Worm (Caenorhabditis elegans): ENCODE measurements around the gene T22D1.5.

Gene T22D1.5

ce11 chrIV:6904606-6905005 lies 856 bp downstream of the T22D1.5 start:
- TF ChIP-seq T22C8.4 (GFP tag; IDR thresholded peaks at IDR 0.05) (no peak), ref-1 (GFP tag; conservative IDR thresholded peaks at IDR 0.05) (no peak), tab-1 (GFP tag; IDR thresholded peaks at IDR 0.05) (no peak), ztf-23 (GFP tag; IDR thresholded peaks at IDR 0.05) (no peak), klf-2 (GFP tag; conservative IDR thresholded peaks at IDR 0.05) (no peak)

- no peak for TF ChIP-seq ztf-23 (GFP tag; IDR thresholded peaks at IDR 0.05)
- no peak for TF ChIP-seq med-1 (GFP tag; optimal IDR thresholded peaks at IDR 0.05; ENCODE audit: insufficient read depth)
- no peak for TF ChIP-seq T22C8.4 (GFP tag; IDR thresholded peaks at IDR 0.05)
Observed at ce11 chrIV:6905428-6905827, 1.7 kb downstream of the T22D1.5 start.

ce11 chrIV:6905947-6906489 lies 2.3 kb downstream of the T22D1.5 start, which contains the start of the genes T22D1.17 and T22D1.8:
TSS of gene T22D1.17 (plus strand) at chrIV:6905997.
TSS of gene T22D1.8 (minus strand) at chrIV:6906348.
- TF ChIP-seq tab-1 (GFP tag; IDR thresholded peaks at IDR 0.05) (no peak), flt-1 (GFP tag; IDR thresholded peaks at IDR 0.05) (no peak), ztf-23 (GFP tag; IDR thresholded peaks at IDR 0.05) (no peak), ztf-29 (GFP tag; IDR thresholded peaks at IDR 0.05) (no peak), ref-1 (GFP tag; conservative IDR thresholded peaks at IDR 0.05) (no peak), klf-2 (GFP tag; conservative IDR thresholded peaks at IDR 0.05) (no peak), med-1 (GFP tag; optimal IDR thresholded peaks at IDR 0.05; ENCODE audit: insufficient read depth) (no peak), cog-1 (tag; optimal IDR thresholded peaks at IDR 0.05) (no peak)

- TF ChIP-seq flt-1 (GFP tag; IDR thresholded peaks at IDR 0.05) = no peak
- no peak for TF ChIP-seq tab-1 (GFP tag; IDR thresholded peaks at IDR 0.05)
- no peak for TF ChIP-seq cog-1 (tag; optimal IDR thresholded peaks at IDR 0.05)
- no peak for TF ChIP-seq med-1 (GFP tag; optimal IDR thresholded peaks at IDR 0.05; ENCODE audit: insufficient read depth)
- TF ChIP-seq ref-1 (GFP tag; conservative IDR thresholded peaks at IDR 0.05) = no peak
- no peak for TF ChIP-seq ztf-29 (GFP tag; IDR thresholded peaks at IDR 0.05)
- TF ChIP-seq ztf-23 (GFP tag; IDR thresholded peaks at IDR 0.05) = no peak
- TF ChIP-seq klf-2 (GFP tag; conservative IDR thresholded peaks at IDR 0.05) = no peak
- no peak for TF ChIP-seq T22C8.4 (GFP tag; IDR thresholded peaks at IDR 0.05)
Observed at ce11 chrIV:6907487-6907886, 3.7 kb downstream of the T22D1.5 start.

- TF ChIP-seq tab-1 (GFP tag; IDR thresholded peaks at IDR 0.05) (no peak), ztf-29 (GFP tag; IDR thresholded peaks at IDR 0.05) (no peak), med-1 (GFP tag; optimal IDR thresholded peaks at IDR 0.05; ENCODE audit: insufficient read depth) (no peak), ztf-23 (GFP tag; IDR thresholded peaks at IDR 0.05) (no peak), klf-2 (GFP tag; conservative IDR thresholded peaks at IDR 0.05) (no peak), flt-1 (GFP tag; IDR thresholded peaks at IDR 0.05) (no peak), cog-1 (tag; optimal IDR thresholded peaks at IDR 0.05) (no peak), ref-1 (GFP tag; conservative IDR thresholded peaks at IDR 0.05) (no peak), T22C8.4 (GFP tag; IDR thresholded peaks at IDR 0.05) (no peak)
Observed at ce11 chrIV:6909863-6910733, 6.3 kb downstream of the T22D1.5 start, which contains the start of the genes rpn-1 and ribo-1. TSS of gene rpn-1 (minus strand) at chrIV:6909913. TSS of gene ribo-1 (plus strand) at chrIV:6910683.

- TF ChIP-seq ztf-29 (GFP tag; IDR thresholded peaks at IDR 0.05) = no peak
- TF ChIP-seq cog-1 (tag; optimal IDR thresholded peaks at IDR 0.05) = no peak
- no peak for TF ChIP-seq med-1 (GFP tag; optimal IDR thresholded peaks at IDR 0.05; ENCODE audit: insufficient read depth)
- no peak for TF ChIP-seq tab-1 (GFP tag; IDR thresholded peaks at IDR 0.05)
- no peak for TF ChIP-seq ref-1 (GFP tag; conservative IDR thresholded peaks at IDR 0.05)
- no peak for TF ChIP-seq flt-1 (GFP tag; IDR thresholded peaks at IDR 0.05)
- no peak for TF ChIP-seq ztf-23 (GFP tag; IDR thresholded peaks at IDR 0.05)
- no peak for TF ChIP-seq T22C8.4 (GFP tag; IDR thresholded peaks at IDR 0.05)
- TF ChIP-seq klf-2 (GFP tag; conservative IDR thresholded peaks at IDR 0.05) = no peak
Observed at ce11 chrIV:6912851-6913588, 9.3 kb downstream of the T22D1.5 start, which contains the start of gene T22D1.3. TSS of gene T22D1.3 (plus strand) at chrIV:6913538.

- TF ChIP-seq cog-1 (tag; optimal IDR thresholded peaks at IDR 0.05) = no peak
- no peak for TF ChIP-seq med-1 (GFP tag; optimal IDR thresholded peaks at IDR 0.05; ENCODE audit: insufficient read depth)
- TF ChIP-seq tab-1 (GFP tag; IDR thresholded peaks at IDR 0.05) = no peak
- TF ChIP-seq flt-1 (GFP tag; IDR thresholded peaks at IDR 0.05) = no peak
Observed at ce11 chrIV:6916831-6917230, 13.1 kb downstream of the T22D1.5 start.

- TF ChIP-seq ztf-23 (GFP tag; IDR thresholded peaks at IDR 0.05) (0 out of 2 replicates have a peak, but pooled peaks have one; percentile 18), ztf-29 (GFP tag; IDR thresholded peaks at IDR 0.05) (no peak), cog-1 (tag; optimal IDR thresholded peaks at IDR 0.05) (peak; percentile 17), flt-1 (GFP tag; IDR thresholded peaks at IDR 0.05) (no peak)
Observed at ce11 chrIV:6919318-6919717, 15.6 kb downstream of the T22D1.5 start, which contains the start of gene ruvb-2. TSS of gene ruvb-2 (minus strand) at chrIV:6919406.

- TF ChIP-seq flt-1 (GFP tag; IDR thresholded peaks at IDR 0.05) (no peak), tab-1 (GFP tag; IDR thresholded peaks at IDR 0.05) (no peak), cog-1 (tag; optimal IDR thresholded peaks at IDR 0.05) (no peak), ztf-23 (GFP tag; IDR thresholded peaks at IDR 0.05) (no peak), klf-2 (GFP tag; conservative IDR thresholded peaks at IDR 0.05) (no peak), ztf-29 (GFP tag; IDR thresholded peaks at IDR 0.05) (no peak), T22C8.4 (GFP tag; IDR thresholded peaks at IDR 0.05) (no peak), med-1 (GFP tag; optimal IDR thresholded peaks at IDR 0.05; ENCODE audit: insufficient read depth) (no peak), ref-1 (GFP tag; conservative IDR thresholded peaks at IDR 0.05) (no peak)
Observed at ce11 chrIV:6920063-6920462, 16.3 kb downstream of the T22D1.5 start, which contains the start of gene T22D1.18. TSS of gene T22D1.18 (minus strand) at chrIV:6920163.

Measured in whole organism, midembryonic.